Worm (Caenorhabditis elegans): ENCODE results near the gene C34D1.4.

ce11 chrV:13207426-13207825 lies 51.7 kb downstream of the C34D1.4 start, which contains the start of gene F57B1.5:
- TF ChIP-seq skn-1 (tag; optimal IDR thresholded peaks at IDR 0.05) (no peak), nhr-11 (tag; optimal IDR thresholded peaks at IDR 0.05) (no peak)

Measured in whole organism, L3 larva.